Worm (Caenorhabditis elegans): ENCODE results near the gene cest-10.

Gene cest-10

DNA sequence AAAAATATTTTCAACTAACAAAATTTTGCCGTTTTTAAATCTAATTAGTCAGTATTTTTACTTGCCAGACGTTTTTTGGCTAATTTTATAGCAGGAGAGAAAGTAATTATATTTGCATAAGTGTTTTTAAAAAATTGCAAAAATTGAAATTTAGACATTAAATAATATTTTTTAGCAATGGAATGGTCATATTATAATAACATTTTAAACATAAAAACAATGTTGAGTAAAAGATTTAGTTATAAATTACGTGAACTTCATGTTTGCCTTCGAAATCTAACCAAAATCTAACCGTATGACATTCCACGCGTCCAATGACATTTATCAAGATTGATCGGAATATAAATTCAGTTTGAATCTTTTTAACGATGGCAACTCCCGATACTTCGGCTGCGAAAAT lies 26.0 kb upstream of the cest-10 start, which contains the start of gene C34D4.2:
C34D4.2 (plus strand) TSS at position 301 of the 400 bp plus-strand sequence.
- TF ChIP-seq unc-39 (tag; optimal IDR thresholded peaks at IDR 0.05), result no peak
- TF ChIP-seq ztf-4 (tag; optimal IDR thresholded peaks at IDR 0.05), result no peak

DNA sequence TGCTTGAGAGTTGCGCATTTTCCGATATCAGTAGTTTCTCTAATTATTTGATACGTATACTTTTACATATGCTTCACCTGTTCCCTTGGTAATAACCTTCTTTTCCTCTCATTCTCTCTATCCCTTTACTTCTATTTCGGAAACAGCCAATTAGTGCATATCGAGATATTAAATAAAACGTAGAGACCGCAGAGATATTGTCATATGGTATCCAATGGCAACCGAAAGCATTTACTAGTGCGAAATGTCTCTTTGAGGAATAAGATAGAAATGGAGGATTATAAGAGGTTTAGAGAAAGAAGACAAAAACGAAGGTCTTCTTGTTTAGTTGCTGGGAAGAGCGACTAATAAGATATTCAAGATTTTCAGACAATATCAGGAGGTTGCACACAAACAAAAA lies 24.0 kb upstream of the cest-10 start, which contains the start of gene maph-9:
maph-9 (plus strand) TSS at position 273 of the 400 bp plus-strand sequence.
- TF ChIP-seq nhr-43 (tag; optimal IDR thresholded peaks at IDR 0.05; ENCODE audit: poor library complexity, severe bottlenecking) (no peak), daf-12 (tag; optimal IDR thresholded peaks at IDR 0.05) (no peak), nhr-23 (tag; optimal IDR thresholded peaks at IDR 0.05) (no peak), nhr-28 (tag; optimal IDR thresholded peaks at IDR 0.05) (no peak), elt-3 (tag; optimal IDR thresholded peaks at IDR 0.05) (no peak), lsy-12 (tag; optimal IDR thresholded peaks at IDR 0.05) (no peak), ceh-28 (tag; optimal IDR thresholded peaks at IDR 0.05) (no peak), tbx-2 (tag; optimal IDR thresholded peaks at IDR 0.05) (no peak), zag-1 (tag; optimal IDR thresholded peaks at IDR 0.05) (no peak), nhr-25 (tag; optimal IDR thresholded peaks at IDR 0.05) (no peak), nhr-76 (tag; optimal IDR thresholded peaks at IDR 0.05) (no peak), nhr-11 (tag; optimal IDR thresholded peaks at IDR 0.05) (no peak), fos-1 (tag; optimal IDR thresholded peaks at IDR 0.05) (no peak), fkh-2 (tag; optimal IDR thresholded peaks at IDR 0.05) (no peak), ceh-9 (tag; optimal IDR thresholded peaks at IDR 0.05) (no peak), mml-1 (tag; optimal IDR thresholded peaks at IDR 0.05) (no peak)

DNA sequence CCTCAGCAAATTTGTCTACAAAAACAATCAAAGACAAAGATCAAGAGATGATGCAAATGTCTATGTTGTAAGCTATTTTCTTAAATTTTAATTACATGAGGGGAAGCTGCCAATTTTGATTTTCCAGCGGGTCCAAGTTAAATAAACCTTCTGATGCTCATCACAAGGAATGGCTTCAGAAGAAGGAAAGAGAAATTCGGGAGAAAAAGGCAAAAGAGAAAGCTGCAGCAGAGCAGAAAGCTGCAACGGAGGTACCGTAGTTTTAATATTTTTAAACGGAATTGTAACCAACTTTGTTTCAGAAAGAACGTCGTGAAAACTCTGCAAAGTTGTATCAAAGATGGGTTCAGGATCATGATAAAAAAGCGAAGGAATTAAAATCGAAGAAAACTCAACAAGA lies 22.2 kb upstream of the cest-10 start:
- TF ChIP-seq nhr-23 (tag; optimal IDR thresholded peaks at IDR 0.05) (no peak), skn-1 (tag; optimal IDR thresholded peaks at IDR 0.05) (no peak), nhr-43 (tag; optimal IDR thresholded peaks at IDR 0.05; ENCODE audit: poor library complexity, severe bottlenecking) (no peak), fos-1 (tag; optimal IDR thresholded peaks at IDR 0.05) (no peak), hmg-11 (tag; optimal IDR thresholded peaks at IDR 0.05) (no peak), nhr-77 (tag; optimal IDR thresholded peaks at IDR 0.05) (no peak), R02D3.7 (tag; optimal IDR thresholded peaks at IDR 0.05) (no peak)

DNA sequence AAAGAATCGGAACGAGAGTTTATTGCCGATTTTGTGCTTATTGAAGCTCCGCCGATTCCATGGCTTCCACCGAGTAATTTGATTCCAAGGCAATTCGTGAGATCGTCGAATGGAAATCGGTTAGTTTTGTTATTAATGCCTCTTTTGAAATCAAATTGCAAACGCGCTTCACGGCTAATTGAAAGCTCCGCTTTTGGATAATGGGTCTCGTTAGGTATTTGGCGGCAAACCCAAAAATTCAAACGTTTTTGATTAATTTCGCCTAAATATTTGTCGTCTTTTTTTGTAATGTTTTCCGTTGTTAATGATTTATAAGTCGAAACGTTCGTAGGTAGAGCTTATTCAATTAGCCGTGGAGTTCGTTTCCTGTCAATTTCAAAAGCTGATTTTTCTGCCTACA lies 20.8 kb upstream of the cest-10 start:
- TF ChIP-seq zag-1 (tag; optimal IDR thresholded peaks at IDR 0.05) (no peak), ama-1 (optimal IDR thresholded peaks at IDR 0.05) (no peak), mml-1 (tag; optimal IDR thresholded peaks at IDR 0.05) (no peak), egl-5 (tag; optimal IDR thresholded peaks at IDR 0.05) (no peak), sea-2 (GFP tag; optimal IDR thresholded peaks at IDR 0.05) (no peak)

DNA sequence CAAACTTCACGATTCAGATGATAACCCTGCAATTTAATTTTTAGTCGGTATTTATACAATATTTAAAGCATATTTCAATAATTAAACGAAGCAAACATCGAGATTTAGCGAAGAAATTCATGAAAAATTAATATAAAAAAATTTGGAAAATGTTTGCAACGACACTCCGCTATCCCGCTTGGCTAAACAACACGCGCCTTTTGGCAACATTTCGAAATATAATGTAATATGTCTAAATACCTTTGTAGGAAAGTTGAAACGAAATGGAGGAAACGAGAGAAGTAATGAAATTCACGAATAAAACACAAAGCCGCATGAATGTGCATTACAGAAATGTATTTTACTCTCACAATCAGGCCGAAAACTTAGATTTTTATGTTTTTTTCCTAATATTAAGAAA lies 14.6 kb upstream of the cest-10 start, which contains the start of gene rpc-1:
rpc-1 (minus strand) TSS at position 26 of the 400 bp plus-strand sequence.
- no peak for TF ChIP-seq nhr-76 (tag; optimal IDR thresholded peaks at IDR 0.05)
- no peak for TF ChIP-seq unc-39 (tag; optimal IDR thresholded peaks at IDR 0.05)
- TF ChIP-seq daf-12 (tag; optimal IDR thresholded peaks at IDR 0.05), result no peak
- TF ChIP-seq jun-1 (tag; optimal IDR thresholded peaks at IDR 0.05), result no peak
- TF ChIP-seq fos-1 (tag; optimal IDR thresholded peaks at IDR 0.05), result no peak
- peak; percentile 34 for TF ChIP-seq nfya-1 (tag; optimal IDR thresholded peaks at IDR 0.05; ENCODE audit: insufficient read depth)
- no peak for TF ChIP-seq ceh-28 (tag; optimal IDR thresholded peaks at IDR 0.05)
- no peak for TF ChIP-seq lsy-12 (tag; optimal IDR thresholded peaks at IDR 0.05)
- TF ChIP-seq sea-2 (GFP tag; optimal IDR thresholded peaks at IDR 0.05), result no peak
- TF ChIP-seq skn-1 (tag; optimal IDR thresholded peaks at IDR 0.05), result no peak
- peak; percentile 34 for TF ChIP-seq lin-15B (tag; optimal IDR thresholded peaks at IDR 0.05)
- TF ChIP-seq nhr-237 (tag; optimal IDR thresholded peaks at IDR 0.05), result no peak
- TF ChIP-seq zag-1 (tag; optimal IDR thresholded peaks at IDR 0.05), result no peak

DNA sequence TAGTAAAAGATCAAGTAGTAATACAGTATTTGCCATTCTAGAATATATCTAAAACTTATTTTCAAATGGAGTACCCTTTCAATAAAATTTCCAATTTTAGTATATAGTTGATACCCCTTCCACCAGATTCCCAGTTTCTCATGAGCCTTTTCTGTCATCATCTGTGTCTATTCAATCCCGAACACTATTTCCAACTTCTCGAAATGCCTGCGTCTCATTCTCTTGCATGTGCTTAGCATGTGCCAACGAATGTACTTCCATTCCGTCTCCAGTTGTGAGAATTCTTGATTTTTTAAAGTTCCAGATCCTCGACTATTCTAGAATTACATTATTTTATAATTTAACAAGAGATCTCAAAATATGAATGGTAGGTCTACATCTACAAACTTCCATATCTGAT lies 13.8 kb upstream of the cest-10 start, which contains the start of gene C42D4.18:
C42D4.18 (plus strand) TSS at position 231 of the 400 bp plus-strand sequence.
- TF ChIP-seq hmg-11 (tag; optimal IDR thresholded peaks at IDR 0.05) (peak; percentile 36), nfya-1 (tag; optimal IDR thresholded peaks at IDR 0.05; ENCODE audit: insufficient read depth) (peak; percentile 43), mml-1 (tag; optimal IDR thresholded peaks at IDR 0.05) (peak; percentile 51), lin-15B (tag; optimal IDR thresholded peaks at IDR 0.05) (peak; percentile 4), pqm-1 (tag; optimal IDR thresholded peaks at IDR 0.05) (no peak)

Measured in whole organism, L3 larva.